Worm (Caenorhabditis elegans): Measurements from ENCODE around the gene F17E9.2.
A peak's percentile ranks its signal among the peaks of the same experiment; 100 is the strongest.

The F17E9.2 gene

ce11 chrIV:8358492-8358891, 2.8 kb downstream of the F17E9.2 start, which contains the start of gene D2096.13:
Gene D2096.13 (minus strand): TSS chrIV:8358592.
- TF ChIP-seq R02D3.7 (tag; optimal IDR thresholded peaks at IDR 0.05) (no peak), ama-1 (optimal IDR thresholded peaks at IDR 0.05) (no peak), skn-1 (tag; optimal IDR thresholded peaks at IDR 0.05) (no peak), blmp-1 (tag; optimal IDR thresholded peaks at IDR 0.05; ENCODE audit: insufficient read depth) (no peak), sma-9 (GFP tag; optimal IDR thresholded peaks at IDR 0.05) (no peak), sma-9 (tag; optimal IDR thresholded peaks at IDR 0.05) (no peak), peb-1 (tag; optimal IDR thresholded peaks at IDR 0.05) (no peak), nhr-6 (tag; optimal IDR thresholded peaks at IDR 0.05) (no peak), nhr-129 (tag; optimal IDR thresholded peaks at IDR 0.05) (no peak), ZK546.5 (tag; optimal IDR thresholded peaks at IDR 0.05) (no peak), ztf-4 (tag; optimal IDR thresholded peaks at IDR 0.05) (no peak), unc-62 (GFP tag; optimal IDR thresholded peaks at IDR 0.05) (no peak), ceh-16 (tag; optimal IDR thresholded peaks at IDR 0.05) (no peak), mbf-1 (tag; optimal IDR thresholded peaks at IDR 0.05) (no peak), crh-2 (tag; optimal IDR thresholded peaks at IDR 0.05) (no peak), mdl-1 (tag; optimal IDR thresholded peaks at IDR 0.05) (no peak)

- TF ChIP-seq mab-5 (tag; optimal IDR thresholded peaks at IDR 0.05) (no peak), R02D3.7 (tag; optimal IDR thresholded peaks at IDR 0.05) (no peak), mdl-1 (tag; optimal IDR thresholded peaks at IDR 0.05) (no peak), snpc-4 (tag; optimal IDR thresholded peaks at IDR 0.05) (no peak), C34F6.9 (tag; optimal IDR thresholded peaks at IDR 0.05) (peak; percentile 63), unc-55 (GFP tag; optimal IDR thresholded peaks at IDR 0.05) (peak; percentile 36), elt-1 (tag; optimal IDR thresholded peaks at IDR 0.05) (no peak), skn-1 (tag; optimal IDR thresholded peaks at IDR 0.05) (no peak)
These were observed 4.2 kb downstream of the F17E9.2 start, which contains the start of gene D2096.5 for ce11 chrIV:8359716-8360407. Gene D2096.5 (minus strand): TSS chrIV:8359766.

- TF ChIP-seq mdl-1 (tag; optimal IDR thresholded peaks at IDR 0.05) (no peak), zag-1 (tag; optimal IDR thresholded peaks at IDR 0.05) (no peak), skn-1 (tag; optimal IDR thresholded peaks at IDR 0.05) (no peak), nhr-237 (tag; optimal IDR thresholded peaks at IDR 0.05) (no peak), lin-11 (tag; optimal IDR thresholded peaks at IDR 0.05) (no peak), gmeb-1 (tag; optimal IDR thresholded peaks at IDR 0.05) (no peak), crh-2 (tag; optimal IDR thresholded peaks at IDR 0.05) (no peak), nhr-11 (tag; optimal IDR thresholded peaks at IDR 0.05) (no peak), blmp-1 (tag; optimal IDR thresholded peaks at IDR 0.05; ENCODE audit: insufficient read depth) (no peak), lsy-2 (tag; optimal IDR thresholded peaks at IDR 0.05) (no peak), ztf-11 (tag; optimal IDR thresholded peaks at IDR 0.05) (no peak), R02D3.7 (tag; optimal IDR thresholded peaks at IDR 0.05) (no peak), elt-1 (tag; optimal IDR thresholded peaks at IDR 0.05) (no peak), snpc-4 (tag; optimal IDR thresholded peaks at IDR 0.05) (no peak)
These were observed 5.1 kb downstream of the F17E9.2 start, which contains the start of gene sqv-1 for ce11 chrIV:8360817-8361216. Gene sqv-1 (plus strand): TSS chrIV:8361117.

- TF ChIP-seq nhr-11 (tag; optimal IDR thresholded peaks at IDR 0.05) (no peak), lin-13 (GFP tag; optimal IDR thresholded peaks at IDR 0.05) (no peak), elt-3 (tag; optimal IDR thresholded peaks at IDR 0.05) (no peak), nhr-6 (tag; optimal IDR thresholded peaks at IDR 0.05) (no peak), fos-1 (tag; optimal IDR thresholded peaks at IDR 0.05) (no peak), unc-39 (tag; optimal IDR thresholded peaks at IDR 0.05) (no peak), sma-3 (GFP tag; optimal IDR thresholded peaks at IDR 0.05) (no peak), C34F6.9 (tag; optimal IDR thresholded peaks at IDR 0.05) (no peak), sem-4 (tag; optimal IDR thresholded peaks at IDR 0.05) (no peak), nhr-129 (tag; optimal IDR thresholded peaks at IDR 0.05) (no peak), nhr-25 (tag; optimal IDR thresholded peaks at IDR 0.05) (no peak), unc-62 (GFP tag; optimal IDR thresholded peaks at IDR 0.05) (no peak), nhr-12 (tag; optimal IDR thresholded peaks at IDR 0.05) (no peak), ZK546.5 (tag; optimal IDR thresholded peaks at IDR 0.05) (no peak)
These were observed 7.5 kb downstream of the F17E9.2 start, which contains the start of gene D2096.12 for ce11 chrIV:8363163-8363562. Gene D2096.12 (plus strand): TSS chrIV:8363463.

Measured in whole organism, L2 larva.